Fruit fly (Drosophila melanogaster): ENCODE measurements around the gene CG43233.

Gene CG43233

DNA sequence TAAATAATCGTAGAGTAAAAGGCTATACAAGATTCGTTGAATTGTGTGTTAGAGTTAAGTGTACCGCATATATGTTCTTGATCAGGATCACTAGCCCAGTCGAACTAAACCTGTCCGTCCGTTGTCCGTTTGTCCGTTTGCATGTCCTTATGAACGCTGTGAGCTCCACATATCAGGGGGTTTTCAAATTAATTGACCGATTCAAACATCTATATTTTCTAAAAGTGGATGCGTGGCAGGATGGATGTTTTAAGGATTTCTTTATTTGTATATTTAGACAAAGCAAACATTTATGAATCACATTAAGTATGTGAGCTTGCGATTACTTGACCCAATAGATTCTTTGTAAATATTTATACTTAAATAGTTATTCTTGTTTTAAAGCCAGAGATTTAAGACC lies 38.0 kb downstream of the CG43233 start:
- peak; percentile 0 for TF ChIP-seq woc (GFP tag; optimal IDR thresholded peaks at IDR 0.05)
- TF ChIP-seq OdsH (GFP tag; optimal IDR thresholded peaks at IDR 0.05): no peak

DNA sequence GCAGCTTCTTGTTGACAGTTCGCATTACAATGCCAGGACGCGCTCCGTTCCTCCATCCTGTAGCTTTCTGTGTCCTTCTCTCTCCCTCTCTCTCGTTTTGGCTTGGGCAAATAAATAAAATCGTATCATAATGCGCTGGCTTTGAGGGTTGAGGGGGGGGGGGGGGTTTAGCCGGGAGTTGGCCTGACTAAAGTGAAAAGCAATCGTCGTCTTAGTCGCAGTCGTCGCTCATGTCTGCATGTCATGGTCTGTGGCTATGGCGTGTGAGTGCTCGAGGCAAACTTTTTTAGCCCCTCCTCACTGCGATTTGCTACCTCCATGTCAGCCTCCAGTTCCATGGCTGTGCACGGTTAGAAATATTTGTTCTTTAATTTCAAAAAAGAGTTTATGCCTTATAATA lies 38.4 kb downstream of the CG43233 start:
- TF ChIP-seq Dfd (GFP tag; optimal IDR thresholded peaks at IDR 0.05) (peak; percentile 92), jim (GFP tag; optimal IDR thresholded peaks at IDR 0.05) (no peak)

- TF ChIP-seq Abd-B (GFP tag; optimal IDR thresholded peaks at IDR 0.05) (no peak), br (GFP tag; optimal IDR thresholded peaks at IDR 0.05) (no peak), lola (GFP tag; optimal IDR thresholded peaks at IDR 0.05) (no peak), CG9705 (GFP tag; optimal IDR thresholded peaks at IDR 0.05) (no peak), Myc (optimal IDR thresholded peaks at IDR 0.05) (no peak), N (GFP tag; optimal IDR thresholded peaks at IDR 0.05) (no peak), foxo (GFP tag; optimal IDR thresholded peaks at IDR 0.05) (no peak), Mio (GFP tag; optimal IDR thresholded peaks at IDR 0.05) (no peak), sage (GFP tag; optimal IDR thresholded peaks at IDR 0.05) (no peak), h (GFP tag; optimal IDR thresholded peaks at IDR 0.05) (no peak), Vsx2 (GFP tag; optimal IDR thresholded peaks at IDR 0.05; ENCODE audit: partially characterized antibody) (no peak), dsf (GFP tag; optimal IDR thresholded peaks at IDR 0.05; ENCODE audit: borderline replicate concordance) (no peak), Hr78 (GFP tag; optimal IDR thresholded peaks at IDR 0.05) (no peak), Dif (GFP tag; optimal IDR thresholded peaks at IDR 0.05; ENCODE audit: partially characterized antibody) (no peak), usp (GFP tag; optimal IDR thresholded peaks at IDR 0.05) (no peak), Sp1 (GFP tag; optimal IDR thresholded peaks at IDR 0.05) (no peak), psq (GFP tag; optimal IDR thresholded peaks at IDR 0.05) (no peak), dl (GFP tag; optimal IDR thresholded peaks at IDR 0.05; ENCODE audit: insufficient read depth in 1 of 2, partially characterized antibody in 2 of 2) (no peak)
Measured at dm6 chr2L:20431210-20431609, 42.0 kb downstream of the CG43233 start.

DNA sequence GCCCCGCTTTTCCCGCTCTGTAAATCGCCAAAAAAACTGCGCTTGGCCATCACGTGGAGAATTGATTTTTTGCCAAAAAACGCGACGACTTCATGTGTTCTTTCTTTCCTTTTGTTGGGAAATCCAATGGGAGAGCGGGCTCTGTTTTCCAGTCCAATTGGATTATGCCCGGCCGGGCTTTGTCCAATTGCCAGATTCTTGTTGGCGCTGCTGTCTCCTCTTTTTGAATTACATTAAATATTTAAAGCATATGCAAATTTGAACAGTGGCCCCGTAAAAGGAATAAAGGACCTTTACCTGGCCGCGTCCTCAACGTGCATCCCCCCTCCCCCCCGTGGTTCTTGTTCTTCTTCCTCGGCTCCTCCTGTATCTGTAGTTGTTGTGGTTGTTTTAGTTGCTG lies 43.7 kb downstream of the CG43233 start:
- TF ChIP-seq rgr (GFP tag; optimal IDR thresholded peaks at IDR 0.05): no peak
- no peak for TF ChIP-seq Rel (GFP tag; optimal IDR thresholded peaks at IDR 0.05)
- TF ChIP-seq Rel (tag; optimal IDR thresholded peaks at IDR 0.05): no peak
- TF ChIP-seq dl (GFP tag; optimal IDR thresholded peaks at IDR 0.05; ENCODE audit: insufficient read depth in 1 of 2, partially characterized antibody in 2 of 2): no peak
- TF ChIP-seq ey (GFP tag; optimal IDR thresholded peaks at IDR 0.05): no peak

DNA sequence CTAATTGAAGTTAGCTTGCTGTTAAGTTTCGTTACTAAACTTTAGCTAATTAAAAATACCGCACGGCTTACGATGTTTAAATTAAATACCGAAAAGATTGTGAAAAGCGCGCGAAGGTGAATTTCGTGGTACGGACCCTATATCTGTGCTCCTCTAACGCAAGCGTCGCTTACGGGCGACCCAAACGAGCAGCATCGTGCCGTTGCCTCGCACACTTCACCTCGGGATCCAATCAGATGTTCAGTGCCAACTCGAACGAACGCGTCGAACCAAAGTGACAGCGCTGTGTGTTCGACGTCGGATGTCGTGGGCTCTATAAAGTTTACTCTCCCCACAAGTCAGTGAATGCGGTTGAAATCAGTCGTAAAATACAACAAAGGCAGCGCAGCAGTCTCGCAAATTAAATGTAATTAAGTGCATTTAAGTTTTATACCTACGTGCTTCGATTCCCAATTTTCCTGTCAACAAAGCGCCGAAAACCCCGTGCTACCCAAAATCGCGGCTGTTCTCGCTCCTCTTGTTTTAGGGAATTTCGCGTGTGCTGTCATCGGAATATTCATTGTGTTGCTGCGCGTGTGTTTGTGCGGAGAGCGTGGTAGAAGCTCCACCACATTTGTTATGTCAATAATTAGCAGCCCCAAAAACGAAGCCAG lies 44.3 kb downstream of the CG43233 start:
- no peak for TF ChIP-seq sv (GFP tag; optimal IDR thresholded peaks at IDR 0.05)
- peak; percentile 34 for TF ChIP-seq Vsx2 (GFP tag; optimal IDR thresholded peaks at IDR 0.05; ENCODE audit: partially characterized antibody)
- TF ChIP-seq pan (optimal IDR thresholded peaks at IDR 0.05): no peak
- no peak for TF ChIP-seq Dif (GFP tag; optimal IDR thresholded peaks at IDR 0.05; ENCODE audit: partially characterized antibody)
- peak; percentile 26 for TF ChIP-seq Hr83 (GFP tag; optimal IDR thresholded peaks at IDR 0.05; ENCODE audit: poor library complexity, severe bottlenecking)
- no peak for TF ChIP-seq GATAd (GFP tag; optimal IDR thresholded peaks at IDR 0.05)
- TF ChIP-seq dl (GFP tag; optimal IDR thresholded peaks at IDR 0.05; ENCODE audit: insufficient read depth in 1 of 2, partially characterized antibody in 2 of 2): no peak
- no peak for TF ChIP-seq dsf (GFP tag; optimal IDR thresholded peaks at IDR 0.05; ENCODE audit: borderline replicate concordance)
- TF ChIP-seq dmrt93B (GFP tag; optimal IDR thresholded peaks at IDR 0.05): no peak
- no peak for TF ChIP-seq CG9705 (GFP tag; optimal IDR thresholded peaks at IDR 0.05)
- TF ChIP-seq sage (GFP tag; optimal IDR thresholded peaks at IDR 0.05): no peak
- TF ChIP-seq usp (GFP tag; optimal IDR thresholded peaks at IDR 0.05): no peak
- TF ChIP-seq CrebA (GFP tag; optimal IDR thresholded peaks at IDR 0.05; ENCODE audit: borderline replicate concordance): no peak
- TF ChIP-seq woc (GFP tag; optimal IDR thresholded peaks at IDR 0.05): no peak
- no peak for TF ChIP-seq N (GFP tag; optimal IDR thresholded peaks at IDR 0.05)
- TF ChIP-seq brk (GFP tag; optimal IDR thresholded peaks at IDR 0.05): no peak
- TF ChIP-seq fru (GFP tag; optimal IDR thresholded peaks at IDR 0.05): no peak
- TF ChIP-seq HLH106 (tag; optimal IDR thresholded peaks at IDR 0.05): no peak
- peak; percentile 44 for TF ChIP-seq h (GFP tag; optimal IDR thresholded peaks at IDR 0.05)
- no peak for TF ChIP-seq foxo (GFP tag; optimal IDR thresholded peaks at IDR 0.05)
- TF ChIP-seq Dfd (GFP tag; optimal IDR thresholded peaks at IDR 0.05): no peak
- peak; percentile 16 for TF ChIP-seq Sp1 (GFP tag; optimal IDR thresholded peaks at IDR 0.05)
- peak; percentile 51 for TF ChIP-seq OdsH (GFP tag; optimal IDR thresholded peaks at IDR 0.05)
- TF ChIP-seq Myc (optimal IDR thresholded peaks at IDR 0.05): peak; percentile 64
- TF ChIP-seq CG32264 (GFP tag; optimal IDR thresholded peaks at IDR 0.05): no peak
- TF ChIP-seq psq (GFP tag; optimal IDR thresholded peaks at IDR 0.05): peak; percentile 39
- no peak for TF ChIP-seq Hnf4 (GFP tag; optimal IDR thresholded peaks at IDR 0.05)
- TF ChIP-seq ey (GFP tag; optimal IDR thresholded peaks at IDR 0.05): no peak
- peak; percentile 2 for TF ChIP-seq br (GFP tag; optimal IDR thresholded peaks at IDR 0.05)
- no peak for TF ChIP-seq Hr78 (GFP tag; optimal IDR thresholded peaks at IDR 0.05)
- no peak for TF ChIP-seq lola (GFP tag; optimal IDR thresholded peaks at IDR 0.05)
- no peak for TF ChIP-seq jim (GFP tag; optimal IDR thresholded peaks at IDR 0.05)
- TF ChIP-seq Abd-B (GFP tag; optimal IDR thresholded peaks at IDR 0.05): no peak
- TF ChIP-seq Jra (GFP tag; optimal IDR thresholded peaks at IDR 0.05): no peak
- no peak for TF ChIP-seq tai (GFP tag; optimal IDR thresholded peaks at IDR 0.05)
- TF ChIP-seq Mio (GFP tag; optimal IDR thresholded peaks at IDR 0.05): no peak
- peak; percentile 48 for TF ChIP-seq rgr (GFP tag; optimal IDR thresholded peaks at IDR 0.05)

Measured in whole organism, wandering third instar larva.